Fruit fly (Drosophila melanogaster) whole organism, prepupa: ENCODE results near the gene trbl.

Source experiments
- Blimp-1 ChIP-seq: fragments of 200-800 bp; sonication (Bioruptor generic); optimal IDR thresholded peaks from 3 replicates; lab custom pipeline; 2017; ENCODE audit warnings: missing biosample characterization, missing genetic modification characterization, mild to moderate bottlenecking, moderate library complexity, missing genetic modification reagents
- CG10631 ChIP-seq: fragments of 200-800 bp; sonication (Bioruptor generic); optimal IDR thresholded peaks from 2 replicates; lab custom pipeline; 2016; ENCODE audit warnings: missing biosample characterization, missing genetic modification characterization
- CG10669 ChIP-seq: fragments of 200-800 bp; sonication (Bioruptor generic); optimal IDR thresholded peaks from 3 replicates; lab custom pipeline; 2018; ENCODE audit warnings: missing biosample characterization, mild to moderate bottlenecking, missing genetic modification characterization, moderate library complexity
- CG11294 ChIP-seq: fragments of 200-800 bp; sonication (Bioruptor generic); IDR thresholded peaks from 2 replicates; pipeline ENCODE4 v1.3.6; 2022; ENCODE audit warnings: missing biosample characterization, missing genetic modification characterization
- CG11762 ChIP-seq: fragments of 200-800 bp; sonication (Bioruptor generic); optimal IDR thresholded peaks from 3 replicates; lab custom pipeline; 2016; ENCODE audit warnings: missing biosample characterization, missing genetic modification characterization; ENCODE audit not compliant: insufficient read depth
- CG11902 ChIP-seq: fragments of 200-800 bp; sonication (Bioruptor generic); optimal IDR thresholded peaks from 3 replicates; lab custom pipeline; 2016; ENCODE audit warnings: missing biosample characterization, missing genetic modification characterization
- CG16779 ChIP-seq: fragments of 200-800 bp; sonication (Bioruptor generic); optimal IDR thresholded peaks from 3 replicates; lab custom pipeline; 2017; ENCODE audit warnings: missing biosample characterization, mild to moderate bottlenecking, missing genetic modification characterization
- CG3032 ChIP-seq: fragments of 200-800 bp; optimal IDR thresholded peaks from 2 replicates; lab custom pipeline; 2019; ENCODE audit warnings: missing biosample characterization, mild to moderate bottlenecking, missing genetic modification characterization, moderate library complexity
- CG31627 ChIP-seq: fragments of 200-800 bp; sonication (Bioruptor generic); optimal IDR thresholded peaks from 3 replicates; lab custom pipeline; 2016; ENCODE audit warnings: missing biosample characterization, missing genetic modification characterization
- CG3919 ChIP-seq: fragments of 200-800 bp; sonication (Bioruptor generic); optimal IDR thresholded peaks from 3 replicates; lab custom pipeline; 2016; ENCODE audit warnings: missing biosample characterization, missing genetic modification characterization
- CG6163 ChIP-seq: fragments of 200-800 bp; sonication (Bioruptor generic); IDR thresholded peaks from 3 replicates; pipeline ENCODE4 v1.3.6; 2022; ENCODE audit warnings: missing biosample characterization, missing genetic modification characterization
- CG6276 ChIP-seq: fragments of 200-800 bp; sonication (Bioruptor generic); optimal IDR thresholded peaks from 2 replicates; lab custom pipeline; 2017; ENCODE audit warnings: missing biosample characterization, mild to moderate bottlenecking, missing genetic modification characterization
- CG6854 ChIP-seq: fragments of 200-800 bp; sonication (Bioruptor generic); optimal IDR thresholded peaks from 2 replicates; lab custom pipeline; 2017; ENCODE audit warnings: missing biosample characterization, mild to moderate bottlenecking, missing genetic modification characterization
- CG7368 ChIP-seq: fragments of 200-800 bp; sonication (Bioruptor generic); optimal IDR thresholded peaks from 3 replicates; lab custom pipeline; 2016; ENCODE audit warnings: missing biosample characterization, missing genetic modification characterization
- CG8119 ChIP-seq: fragments of 200-800 bp; sonication (Bioruptor generic); IDR thresholded peaks from 3 replicates; pipeline ENCODE4 v1.3.6; 2022; ENCODE audit warnings: missing biosample characterization, missing genetic modification characterization
- CG8319 ChIP-seq: fragments of 200-800 bp; sonication (Bioruptor generic); optimal IDR thresholded peaks from 3 replicates; lab custom pipeline; 2016; ENCODE audit warnings: missing biosample characterization, missing genetic modification characterization
- CG9139 ChIP-seq: fragments of 200-800 bp; sonication (Bioruptor generic); optimal IDR thresholded peaks from 3 replicates; lab custom pipeline; 2017; ENCODE audit warnings: missing biosample characterization, mild to moderate bottlenecking, missing genetic modification characterization
- Eip78C ChIP-seq: fragments of 200-800 bp; sonication (Bioruptor generic); peaks from one replicate; lab custom pipeline; 2016; ENCODE audit warnings: missing biosample characterization, missing genetic modification characterization
- Eip93F ChIP-seq: fragments of 200-800 bp; sonication (Bioruptor generic); optimal IDR thresholded peaks from 2 replicates; lab custom pipeline; 2016; ENCODE audit warnings: missing biosample characterization, mild to moderate bottlenecking, missing genetic modification characterization
- Ets21C ChIP-seq: fragments of 200-800 bp; sonication (Bioruptor generic); optimal IDR thresholded peaks from 3 replicates; lab custom pipeline; 2016; ENCODE audit warnings: missing biosample characterization, missing genetic modification characterization
- Ets96B ChIP-seq: fragments of 200-800 bp; optimal IDR thresholded peaks from 2 replicates; lab custom pipeline; 2019; ENCODE audit warnings: missing biosample characterization, mild to moderate bottlenecking, missing genetic modification characterization, moderate library complexity
- Gug ChIP-seq: fragments of 200-800 bp; sonication (Bioruptor generic); IDR thresholded peaks from 2 replicates; pipeline ENCODE4 v1.3.6; 2022; ENCODE audit warnings: missing biosample characterization, missing genetic modification characterization
- Hr39 ChIP-seq: fragments of 200-800 bp; sonication (Bioruptor generic); optimal IDR thresholded peaks from 2 replicates; lab custom pipeline; 2016; ENCODE audit warnings: missing biosample characterization, missing genetic modification characterization
- Lpt ChIP-seq: fragments of 200-800 bp; sonication (Bioruptor generic); optimal IDR thresholded peaks from 3 replicates; lab custom pipeline; 2016; ENCODE audit warnings: missing biosample characterization, missing genetic modification characterization
- Smox ChIP-seq: fragments of 200-800 bp; sonication (Bioruptor generic); optimal IDR thresholded peaks from 3 replicates; lab custom pipeline; 2016; ENCODE audit warnings: missing biosample characterization, missing genetic modification characterization
- Sox102F ChIP-seq: fragments of 200-800 bp; sonication (Bioruptor generic); optimal IDR thresholded peaks from 2 replicates; lab custom pipeline; 2016; ENCODE audit warnings: missing biosample characterization, mild to moderate bottlenecking, missing genetic modification characterization
- Sox15 ChIP-seq: fragments of 200-800 bp; sonication (Bioruptor generic); optimal IDR thresholded peaks from 3 replicates; lab custom pipeline; 2016; ENCODE audit warnings: missing biosample characterization, missing genetic modification characterization
- acj6 ChIP-seq: fragments of 200-800 bp; sonication (Bioruptor generic); optimal IDR thresholded peaks from 3 replicates; lab custom pipeline; 2016; ENCODE audit warnings: missing biosample characterization, missing genetic modification characterization
- cyc ChIP-seq: fragments of 200-800 bp; sonication (Bioruptor generic); optimal IDR thresholded peaks from 3 replicates; lab custom pipeline; 2016; ENCODE audit warnings: missing biosample characterization, missing genetic modification characterization
- dac ChIP-seq: fragments of 200-800 bp; sonication (Bioruptor generic); optimal IDR thresholded peaks from 2 replicates; lab custom pipeline; 2017; ENCODE audit warnings: missing biosample characterization, mild to moderate bottlenecking, missing genetic modification characterization
- dsx ChIP-seq: fragments of 200-800 bp; optimal IDR thresholded peaks from 3 replicates; lab custom pipeline; 2019; ENCODE audit warnings: missing biosample characterization, mild to moderate bottlenecking, missing genetic modification characterization, moderate library complexity; ENCODE audit not compliant: poor library complexity, severe bottlenecking
- esn ChIP-seq: fragments of 200-800 bp; sonication (Bioruptor generic); optimal IDR thresholded peaks from 2 replicates; lab custom pipeline; 2016; ENCODE audit warnings: missing biosample characterization, mild to moderate bottlenecking, missing genetic modification characterization, moderate library complexity
- fd59A ChIP-seq: fragments of 200-800 bp; sonication (Bioruptor generic); optimal IDR thresholded peaks from 2 replicates; lab custom pipeline; 2017; ENCODE audit warnings: missing biosample characterization, mild to moderate bottlenecking, missing genetic modification characterization, missing genetic modification reagents
- fkh ChIP-seq: fragments of 200-800 bp; sonication (Bioruptor generic); optimal IDR thresholded peaks from 3 replicates; lab custom pipeline; 2017; ENCODE audit warnings: missing biosample characterization, mild to moderate bottlenecking, missing genetic modification characterization, moderate library complexity
- lz ChIP-seq: fragments of 200-800 bp; sonication (Bioruptor generic); optimal IDR thresholded peaks from 3 replicates; lab custom pipeline; 2016; ENCODE audit warnings: missing biosample characterization, missing genetic modification characterization
- net ChIP-seq: fragments of 200-800 bp; sonication (Bioruptor generic); optimal IDR thresholded peaks from 3 replicates; lab custom pipeline; 2016; ENCODE audit warnings: missing biosample characterization, missing genetic modification characterization
- pdm3 ChIP-seq: fragments of 200-800 bp; sonication (Bioruptor generic); optimal IDR thresholded peaks from 3 replicates; lab custom pipeline; 2016; ENCODE audit warnings: missing biosample characterization, missing genetic modification characterization
- salr ChIP-seq, 2 experiments: fragments of 200-800 bp; sonication (Bioruptor generic); optimal IDR thresholded peaks; 3 replicates each; lab custom pipeline; 2016 to 2018; ENCODE audit warnings: missing biosample characterization in 2 of 2, missing genetic modification characterization in 2 of 2, mild to moderate bottlenecking in 1 of 2
- spab ChIP-seq: fragments of 200-800 bp; sonication (Bioruptor generic); optimal IDR thresholded peaks from 2 replicates; lab custom pipeline; 2017; ENCODE audit warnings: missing biosample characterization, mild to moderate bottlenecking, missing genetic modification characterization, missing genetic modification reagents
- svp ChIP-seq: fragments of 200-800 bp; sonication (Bioruptor generic); peaks from one replicate; lab custom pipeline; 2016; ENCODE audit warnings: missing biosample characterization, missing genetic modification characterization
- vri ChIP-seq: fragments of 200-800 bp; sonication (Bioruptor generic); optimal IDR thresholded peaks from 3 replicates; lab custom pipeline; 2016; ENCODE audit warnings: missing biosample characterization, mild to moderate bottlenecking, missing genetic modification characterization

trbl gene

DNA sequence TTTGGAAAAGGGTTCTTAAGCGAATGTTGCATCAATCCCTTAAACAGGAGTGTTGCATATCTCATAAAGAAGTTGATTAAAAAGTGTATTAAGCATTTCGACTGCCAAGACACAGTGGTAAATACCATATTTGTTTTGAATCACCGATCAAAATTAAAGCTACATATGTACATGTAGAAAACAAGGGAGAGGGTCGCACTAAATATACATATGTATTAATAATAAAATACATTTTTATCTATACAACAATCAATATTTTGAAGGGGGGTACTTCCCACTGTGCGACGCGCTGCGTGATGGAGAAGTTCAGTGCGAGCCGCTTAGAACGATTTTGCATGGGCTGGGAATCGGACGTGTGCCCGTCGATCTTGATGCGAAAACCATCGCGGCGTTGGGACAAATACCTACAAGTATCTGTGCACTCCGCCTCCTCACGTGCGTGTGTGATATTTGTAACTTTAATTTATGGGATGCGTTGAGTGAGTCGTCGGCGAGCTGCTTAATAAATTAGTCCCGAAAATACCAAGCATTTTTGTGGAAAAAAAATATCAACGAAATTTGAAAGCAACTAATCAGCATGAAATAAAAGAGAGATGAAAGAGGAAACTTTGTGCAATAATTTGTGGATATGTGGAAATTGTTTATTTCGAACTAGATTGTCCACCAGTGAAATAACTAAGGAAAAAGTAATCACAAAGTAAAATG is 43.6 kb upstream of the trbl start (continued):
- TF ChIP-seq Sox15 (GFP tag; lab: Kevin White, UChicago) = peak; percentile 83
- TF ChIP-seq fd59A (GFP tag; lab: Kevin White, UChicago) = peak; percentile 64
- peak; percentile 84 for TF ChIP-seq CG11762
- TF ChIP-seq Sox102F (GFP tag; lab: Kevin White, UChicago) = peak; percentile 93
- peak; percentile 80 for TF ChIP-seq spab (GFP tag; lab: Kevin White, UChicago)
- peak; percentile 82 for TF ChIP-seq pdm3
- peak; percentile 89 for TF ChIP-seq CG8319
- TF ChIP-seq esn (GFP tag; lab: Kevin White, UChicago) = peak; percentile 93
- peak; percentile 73 for TF ChIP-seq CG3032
- TF ChIP-seq cyc = peak; percentile 81
- peak; percentile 80 for TF ChIP-seq CG16779
- TF ChIP-seq CG8119 (GFP tag; lab: Robert Waterston, UW) = peak; percentile 86
- TF ChIP-seq CG3919 = peak; percentile 94
- peak; percentile 88 for TF ChIP-seq Smox (GFP tag; lab: Kevin White, UChicago)
- peak; percentile 80 for TF ChIP-seq dac (GFP tag; lab: Kevin White, UChicago)
- TF ChIP-seq Eip78C = peak; percentile 96
- TF ChIP-seq CG7368 (GFP tag; lab: Kevin White, UChicago) = peak; percentile 89
- TF ChIP-seq dsx (GFP tag; lab: Kevin White, UChicago) = peak; percentile 77
- TF ChIP-seq Gug (GFP tag; lab: Robert Waterston, UW) = peak; percentile 85
- TF ChIP-seq Ets21C (GFP tag; lab: Kevin White, UChicago) = peak; percentile 71
- TF ChIP-seq CG9139 = peak; percentile 76
- peak; percentile 75 for TF ChIP-seq CG31627 (GFP tag; lab: Kevin White, UChicago)
- TF ChIP-seq CG11902 (GFP tag; lab: Kevin White, UChicago) = peak; percentile 80
- TF ChIP-seq CG10631 (GFP tag; lab: Kevin White, UChicago) = peak; percentile 88

dm6 chr3L:20442674-20443313 is 41.4 kb upstream of the trbl start:
- TF ChIP-seq Eip78C (peak; percentile 38), cyc (no peak)

DNA sequence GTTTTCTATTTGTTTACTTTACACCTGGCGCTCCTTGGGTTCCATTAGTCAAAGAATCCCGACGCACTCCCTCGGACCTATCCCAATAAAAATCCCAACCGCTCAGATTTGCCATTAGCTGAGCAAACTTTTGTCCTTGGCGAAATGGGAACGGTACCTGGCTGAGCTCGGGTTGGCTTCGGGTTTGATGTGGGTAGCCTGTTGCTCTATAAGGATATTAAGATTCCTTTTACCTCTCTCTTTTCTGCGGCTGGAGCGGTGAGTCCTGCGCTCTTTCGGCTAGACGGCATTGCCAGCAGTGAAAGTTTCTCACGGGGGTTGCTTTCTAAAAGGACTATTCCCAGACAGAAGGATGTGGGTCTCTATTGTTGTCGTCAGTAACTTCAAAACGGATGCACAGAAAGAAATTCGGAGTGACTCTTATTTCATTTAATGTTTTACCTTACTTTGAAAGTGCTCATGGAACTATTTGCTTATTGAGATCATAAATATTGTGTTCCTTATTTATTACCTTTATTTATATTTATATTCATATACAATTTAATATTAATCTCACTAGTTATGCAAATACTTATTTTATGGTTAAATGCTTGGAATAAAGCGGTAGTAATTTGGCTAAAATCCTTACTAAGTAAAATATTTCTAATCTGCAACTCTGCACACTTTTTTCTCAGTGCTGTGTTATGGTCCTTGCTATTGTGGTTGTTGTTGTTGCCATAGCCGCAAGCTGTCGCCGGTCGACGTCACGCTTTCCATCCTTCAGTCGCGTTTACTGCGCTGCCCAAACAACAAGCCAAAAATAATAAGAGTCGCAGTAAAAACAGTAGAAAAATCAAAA is 40.4 kb upstream of the trbl start, which contains the start of gene CG5910:
TSS of gene CG5910 (plus strand) at position 788 of the 838 bp plus-strand sequence.
- TF ChIP-seq CG11762 (peak; percentile 41), fd59A (GFP tag; lab: Kevin White, UChicago) (peak; percentile 64), Eip78C (peak; percentile 89), lz (GFP tag; lab: Kevin White, UChicago) (peak; percentile 37), esn (GFP tag; lab: Kevin White, UChicago) (peak; percentile 63), CG9139 (no peak), CG6276 (no peak), CG10669 (GFP tag; lab: Kevin White, UChicago) (no peak), Blimp-1 (GFP tag; lab: Kevin White, UChicago) (no peak), Ets21C (GFP tag; lab: Kevin White, UChicago) (no peak), Sox15 (GFP tag; lab: Kevin White, UChicago) (peak; percentile 40), fkh (GFP tag; lab: Kevin White, UChicago) (peak; percentile 44), CG11294 (GFP tag; lab: Robert Waterston, UW) (peak; percentile 18; the same call in 1 of the 2 replicates), Hr39 (no peak), net (no peak), CG31627 (GFP tag; lab: Kevin White, UChicago) (peak; percentile 27), acj6 (peak; percentile 76), CG16779 (no peak), CG6163 (peak; percentile 61; the same call in 1 of the 3 replicates), CG7368 (GFP tag; lab: Kevin White, UChicago) (no peak), Ets96B (tag; lab: Kevin White, UChicago) (peak; percentile 89), cyc (peak; percentile 53), CG11902 (GFP tag; lab: Kevin White, UChicago) (peak; percentile 37), vri (no peak), dsx (GFP tag; lab: Kevin White, UChicago) (peak; percentile 82), salr (GFP tag; optimal IDR thresholded peaks at IDR 0.05; lab: Kevin White, UChicago) (no peak), Lpt (GFP tag; lab: Kevin White, UChicago) (peak; percentile 52), svp (GFP tag; lab: Kevin White, UChicago) (no peak), pdm3 (no peak), Eip93F (GFP tag; lab: Kevin White, UChicago) (no peak), CG6854 (GFP tag; lab: Kevin White, UChicago) (peak; percentile 57)
